Worm (Caenorhabditis elegans): Measurements from ENCODE around the gene snpc-3.4.

DNA sequence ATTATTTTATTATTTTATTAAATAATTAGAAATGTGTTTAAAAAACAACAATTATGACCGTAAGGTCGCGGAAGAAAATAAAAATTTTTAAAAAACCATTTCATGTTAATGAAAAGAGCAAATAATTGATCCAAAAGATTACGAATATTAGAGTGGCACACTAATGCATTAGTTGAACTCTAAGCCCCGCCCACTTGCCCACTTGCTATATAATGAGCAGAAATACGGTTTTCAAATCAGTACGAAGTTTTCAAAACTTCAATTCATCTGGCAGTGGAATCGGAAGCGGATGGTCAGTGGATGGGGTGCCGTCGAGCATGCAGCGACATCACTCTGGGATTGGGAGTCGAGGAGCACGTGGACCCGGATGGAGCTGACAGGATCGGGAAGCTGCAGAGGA lies 32.1 kb upstream of the snpc-3.4 start, which contains the start of gene C36E8.6:
- TF ChIP-seq D2030.7 (GFP tag; IDR thresholded peaks at IDR 0.05) (no peak), egrh-3 (GFP tag; IDR thresholded peaks at IDR 0.05) (no peak), nfya-1 (tag; optimal IDR thresholded peaks at IDR 0.05; ENCODE audit: borderline replicate concordance, insufficient read depth) (no peak), ama-1 (optimal IDR thresholded peaks at IDR 0.05) (no peak), ama-1 (GFP tag; optimal IDR thresholded peaks at IDR 0.05) (no peak), nhr-90 (tag; optimal IDR thresholded peaks at IDR 0.05) (no peak)

Measured in whole organism, young adult.